Fruit fly (Drosophila melanogaster): ENCODE measurements around the gene Nepl17.

Gene Nepl17

DNA sequence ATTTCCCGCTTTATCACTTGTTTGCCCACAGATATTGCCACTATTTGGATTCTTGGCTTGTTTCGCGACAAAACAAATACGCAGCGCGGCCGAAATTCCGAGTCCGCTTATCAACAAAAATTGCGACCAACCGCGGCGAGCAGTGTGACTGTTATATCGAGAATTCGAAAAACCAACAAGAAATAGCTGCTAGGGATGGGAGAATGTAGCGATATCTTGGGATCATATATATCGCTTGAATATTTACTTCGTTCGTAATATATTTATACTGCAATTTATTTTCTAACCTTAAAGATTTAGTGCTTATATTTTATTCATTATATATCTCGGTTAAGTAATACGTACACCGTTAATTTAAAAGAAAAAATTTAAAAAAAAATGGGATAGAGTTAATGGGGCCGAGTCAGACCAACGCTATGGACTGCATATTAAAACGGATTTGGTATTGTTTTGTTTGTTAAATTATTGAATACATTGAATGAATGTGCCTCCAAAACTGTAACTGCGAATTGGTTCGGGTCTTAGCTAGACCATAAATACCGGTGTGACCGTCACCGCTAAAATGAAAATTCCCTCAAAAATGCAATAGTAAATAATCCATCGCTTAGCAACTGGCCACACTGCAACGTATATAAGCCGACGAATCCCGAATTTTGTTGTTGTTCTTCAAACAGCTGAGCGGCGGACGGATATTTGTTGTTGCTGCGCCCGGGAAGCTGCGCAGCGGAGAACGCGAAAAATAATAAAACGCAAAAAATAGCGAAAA lies 27.9 kb upstream of the Nepl17 start, which contains the start of the genes Apc and spg (continued):
- TF ChIP-seq CG2129 (GFP tag; IDR thresholded peaks at IDR 0.05; ENCODE audit: partially characterized antibody) (peak; percentile 60), wor (GFP tag; IDR thresholded peaks at IDR 0.05) (no peak), eyg (GFP tag; optimal IDR thresholded peaks at IDR 0.05) (peak; percentile 20), pros (GFP tag; optimal IDR thresholded peaks at IDR 0.05) (no peak), Bgb (GFP tag; IDR thresholded peaks at IDR 0.05; ENCODE audit: partially characterized antibody) (peak; percentile 65), hb (GFP tag; IDR thresholded peaks at IDR 0.05; ENCODE audit: partially characterized antibody) (peak; percentile 53; the same call in 1 of the 3 replicates), Asciz (GFP tag; optimal IDR thresholded peaks at IDR 0.05) (peak; percentile 37), gce (GFP tag; IDR thresholded peaks at IDR 0.05) (0 out of 3 replicates have a peak, but pooled peaks have one; percentile 35), gcm (GFP tag; optimal IDR thresholded peaks at IDR 0.05) (peak; percentile 15), insv (GFP tag; optimal IDR thresholded peaks at IDR 0.05) (peak in 1 of 2 experiments; percentile 49), Dfd (GFP tag; optimal IDR thresholded peaks at IDR 0.05) (no peak), CG34422 (GFP tag; IDR thresholded peaks at IDR 0.05) (peak; percentile 60; the same call in 1 of the 3 replicates), CG8924 (tag; optimal IDR thresholded peaks at IDR 0.05) (peak; percentile 11), az2 (GFP tag; optimal IDR thresholded peaks at IDR 0.05) (peak; percentile 29), tna (GFP tag; IDR thresholded peaks at IDR 0.05; ENCODE audit: partially characterized antibody) (peak; percentile 26; the same call in 1 of the 2 replicates), pan (optimal IDR thresholded peaks at IDR 0.05) (no peak), pan (GFP tag; optimal IDR thresholded peaks at IDR 0.05 in 1 of 2, IDR thresholded peaks at IDR 0.05 in 1 of 2) (peak in 1 of 2 experiments; percentile 53), CoRest (tag; optimal IDR thresholded peaks at IDR 0.05) (peak; percentile 51), CG15073 (GFP tag; optimal IDR thresholded peaks at IDR 0.05) (no peak), ap (GFP tag; IDR thresholded peaks at IDR 0.05) (no peak), abd-A (tag; optimal IDR thresholded peaks at IDR 0.05) (peak; percentile 45), disco-r (GFP tag; optimal IDR thresholded peaks at IDR 0.05) (no peak), MBD-R2 (GFP tag; IDR thresholded peaks at IDR 0.05) (peak; percentile 62), tx (GFP tag; optimal IDR thresholded peaks at IDR 0.05) (no peak), bowl (GFP tag; IDR thresholded peaks at IDR 0.05) (no peak; the same call in 1 of the 2 replicates), row (GFP tag; IDR thresholded peaks at IDR 0.05) (peak; percentile 82), CG12744 (GFP tag; optimal IDR thresholded peaks at IDR 0.05) (no peak), CG3281 (GFP tag; optimal IDR thresholded peaks at IDR 0.05) (peak; percentile 35), ATbp (GFP tag; optimal IDR thresholded peaks at IDR 0.05) (peak; percentile 72), Hmx (GFP tag; optimal IDR thresholded peaks at IDR 0.05) (peak; percentile 0), nerfin-2 (GFP tag; IDR thresholded peaks at IDR 0.05; ENCODE audit: partially characterized antibody) (peak; percentile 57; the same call in 1 of the 2 replicates), CG13123 (GFP tag; optimal IDR thresholded peaks at IDR 0.05) (no peak), ro (GFP tag; IDR thresholded peaks at IDR 0.05) (no peak), CG14441 (GFP tag; IDR thresholded peaks at IDR 0.05) (no peak), CG1529 (GFP tag; optimal IDR thresholded peaks at IDR 0.05) (peak; percentile 31), CG10959 (GFP tag; IDR thresholded peaks at IDR 0.05) (peak; percentile 45; the same call in 1 of the 2 replicates), CG9215 (GFP tag; IDR thresholded peaks at IDR 0.05) (no peak), Dip3 (GFP tag; optimal IDR thresholded peaks at IDR 0.05) (no peak), CG11398 (GFP tag; optimal IDR thresholded peaks at IDR 0.05) (peak; percentile 57), bsh (GFP tag; optimal IDR thresholded peaks at IDR 0.05) (peak; percentile 18 to 62), chinmo (GFP tag; IDR thresholded peaks at IDR 0.05; ENCODE audit: partially characterized antibody) (0 out of 4 replicates have a peak, but pooled peaks have one; percentile 17), bbx (GFP tag; IDR thresholded peaks at IDR 0.05; ENCODE audit: partially characterized antibody) (peak; percentile 78), crc (GFP tag; optimal IDR thresholded peaks at IDR 0.05) (no peak), CG33557 (GFP tag; optimal IDR thresholded peaks at IDR 0.05) (no peak), NC2β (GFP tag; optimal IDR thresholded peaks at IDR 0.05) (peak; percentile 63), sna (GFP tag; IDR thresholded peaks at IDR 0.05; ENCODE audit: partially characterized antibody) (peak; percentile 77), Xrp1 (GFP tag; IDR thresholded peaks at IDR 0.05) (peak; percentile 52), nom (GFP tag; optimal IDR thresholded peaks at IDR 0.05) (peak; percentile 77)
